Worm (Caenorhabditis elegans) whole organism, late embryonic: Measurements from ENCODE around the gene oac-30.

Experiments
- C38D4.7 ChIP-seq: fragments of 200-800 bp; sonication (Bioruptor generic); optimal IDR thresholded peaks from 2 replicates; lab custom pipeline; 2018; ENCODE audit warnings: mild to moderate bottlenecking, missing genetic modification characterization, moderate library complexity, missing compliant biosample characterization
- F13H6.1 ChIP-seq: sonication (generic microtip); optimal IDR thresholded peaks from 2 replicates; lab custom pipeline; 2016; ENCODE audit warnings: missing genetic modification characterization, missing compliant biosample characterization
- K09A11.1 ChIP-seq: sonication (generic microtip); optimal IDR thresholded peaks from 2 replicates; lab custom pipeline; 2017; ENCODE audit warnings: antibody characterized with exemption, mild to moderate bottlenecking, missing genetic modification characterization, missing compliant biosample characterization; ENCODE audit not compliant: insufficient read depth
- Y22D7AL.16 ChIP-seq: sonication (generic microtip); optimal IDR thresholded peaks from 2 replicates; lab custom pipeline; 2016; ENCODE audit warnings: missing genetic modification characterization, missing compliant biosample characterization
- ama-1 ChIP-seq: fragments of 150-350 bp; optimal IDR thresholded peaks from 2 replicates; lab custom pipeline; 2014
- ceh-14 ChIP-seq: sonication (generic microtip); optimal IDR thresholded peaks from 2 replicates; lab custom pipeline; 2016; ENCODE audit warnings: missing genotype, missing genetic modification characterization, missing compliant biosample characterization
- ceh-22 ChIP-seq: sonication (generic microtip); optimal IDR thresholded peaks from 2 replicates; lab custom pipeline; 2017; ENCODE audit warnings: missing biosample characterization, missing genetic modification characterization
- ceh-30 ChIP-seq: fragments of 150-350 bp; optimal IDR thresholded peaks from 2 replicates; lab custom pipeline; 2014; ENCODE audit warnings: missing biosample characterization, missing genetic modification characterization
- ceh-34 ChIP-seq: sonication (generic microtip); optimal IDR thresholded peaks from 2 replicates; lab custom pipeline; 2016; ENCODE audit warnings: mild to moderate bottlenecking, missing genetic modification characterization, missing compliant biosample characterization
- ceh-48 ChIP-seq: sonication (generic microtip); optimal IDR thresholded peaks from 2 replicates; lab custom pipeline; 2016; ENCODE audit warnings: missing genetic modification characterization, inconsistent platforms, missing compliant biosample characterization
- elt-4 ChIP-seq: sonication (generic microtip); optimal IDR thresholded peaks from 2 replicates; lab custom pipeline; 2016; ENCODE audit warnings: missing genetic modification characterization, missing compliant biosample characterization
- ets-4 ChIP-seq: sonication (generic microtip); optimal IDR thresholded peaks from 2 replicates; lab custom pipeline; 2016; ENCODE audit warnings: missing genetic modification characterization, missing compliant biosample characterization
- eyg-1 ChIP-seq: sonication (generic microtip); optimal IDR thresholded peaks from 2 replicates; lab custom pipeline; 2016; ENCODE audit warnings: missing genotype, missing genetic modification characterization, missing compliant biosample characterization
- fax-1 ChIP-seq: sonication (generic microtip); optimal IDR thresholded peaks from 2 replicates; lab custom pipeline; 2016; ENCODE audit warnings: missing genotype, missing genetic modification characterization, missing compliant biosample characterization
- fkh-10 ChIP-seq: fragments of 150-350 bp; optimal IDR thresholded peaks from 2 replicates; lab custom pipeline; 2014; ENCODE audit warnings: missing biosample characterization, missing genetic modification reagents, missing genetic modification characterization
- hlh-13 ChIP-seq: fragments of 200-800 bp; sonication (Bioruptor generic); optimal IDR thresholded peaks from 2 replicates; lab custom pipeline; 2018; ENCODE audit warnings: mild to moderate bottlenecking, missing genetic modification characterization, missing compliant biosample characterization
- hlh-15 ChIP-seq: sonication (generic microtip); optimal IDR thresholded peaks from 2 replicates; lab custom pipeline; 2016; ENCODE audit warnings: missing genetic modification characterization, missing compliant biosample characterization
- hlh-30 ChIP-seq: sonication (generic microtip); optimal IDR thresholded peaks from 2 replicates; lab custom pipeline; 2017; ENCODE audit warnings: antibody characterized with exemption, missing genetic modification characterization, missing compliant biosample characterization; ENCODE audit not compliant: insufficient read depth
- lim-6 ChIP-seq: sonication (generic microtip); optimal IDR thresholded peaks from 2 replicates; lab custom pipeline; 2016; ENCODE audit warnings: missing genetic modification characterization, missing compliant biosample characterization
- lin-11 ChIP-seq: fragments of 200-800 bp; sonication (Bioruptor generic); optimal IDR thresholded peaks from 2 replicates; lab custom pipeline; 2018; ENCODE audit warnings: mild to moderate bottlenecking, missing genetic modification characterization, missing compliant biosample characterization
- nfya-1 ChIP-seq: sonication (generic microtip); optimal IDR thresholded peaks from 2 replicates; lab custom pipeline; 2017; ENCODE audit warnings: missing genetic modification characterization, mild to moderate bottlenecking, missing compliant biosample characterization, antibody characterized with exemption, moderate library complexity
- nhr-11 ChIP-seq: fragments of 150-350 bp; optimal IDR thresholded peaks from 2 replicates; lab custom pipeline; 2014; ENCODE audit warnings: missing biosample characterization, missing genetic modification characterization
- npax-4 ChIP-seq: sonication (generic microtip); optimal IDR thresholded peaks from 2 replicates; lab custom pipeline; 2016; ENCODE audit warnings: missing genetic modification characterization, missing compliant biosample characterization
- odd-2 ChIP-seq: sonication (generic microtip); optimal IDR thresholded peaks from 2 replicates; lab custom pipeline; 2017; ENCODE audit warnings: antibody characterized with exemption, mild to moderate bottlenecking, missing genetic modification characterization, missing compliant biosample characterization
- pag-3 ChIP-seq: sonication (generic microtip); optimal IDR thresholded peaks from 2 replicates; lab custom pipeline; 2016; ENCODE audit warnings: missing compliant biosample characterization, missing genetic modification characterization, borderline replicate concordance
- pat-9 ChIP-seq: fragments of 200-800 bp; sonication (Bioruptor generic); optimal IDR thresholded peaks from 2 replicates; lab custom pipeline; 2018; ENCODE audit warnings: mild to moderate bottlenecking, missing genetic modification characterization, moderate library complexity, missing compliant biosample characterization
- pax-1 ChIP-seq: fragments of 150-350 bp; optimal IDR thresholded peaks from 2 replicates; lab custom pipeline; 2014; ENCODE audit warnings: missing biosample characterization, missing genetic modification characterization
- pha-4 ChIP-seq: fragments of 150-350 bp; optimal IDR thresholded peaks from 2 replicates; lab custom pipeline; 2018; ENCODE audit warnings: missing biosample characterization, missing genetic modification reagents, missing genetic modification characterization
- ref-2 ChIP-seq: sonication (generic microtip); optimal IDR thresholded peaks from 2 replicates; lab custom pipeline; 2016; ENCODE audit warnings: missing genetic modification characterization, missing compliant biosample characterization
- rnt-1 ChIP-seq: sonication (generic microtip); optimal IDR thresholded peaks from 2 replicates; lab custom pipeline; 2016; ENCODE audit warnings: missing genetic modification characterization, missing compliant biosample characterization
- syd-9 ChIP-seq: sonication (generic microtip); optimal IDR thresholded peaks from 2 replicates; lab custom pipeline; 2016; ENCODE audit warnings: mild to moderate bottlenecking, missing genetic modification characterization, moderate library complexity, missing compliant biosample characterization
- tbx-2 ChIP-seq: sonication (generic microtip); optimal IDR thresholded peaks from 2 replicates; lab custom pipeline; 2016; ENCODE audit warnings: missing genetic modification characterization, missing compliant biosample characterization
- ttx-3 ChIP-seq: sonication (generic microtip); optimal IDR thresholded peaks from 2 replicates; lab custom pipeline; 2016; ENCODE audit warnings: missing genetic modification reagents, missing genetic modification characterization, missing compliant biosample characterization
- unc-55 ChIP-seq: sonication (generic microtip); optimal IDR thresholded peaks from 2 replicates; lab custom pipeline; 2017; ENCODE audit warnings: missing biosample characterization, missing genetic modification reagents, missing genetic modification characterization
- zip-5 ChIP-seq: sonication (generic microtip); optimal IDR thresholded peaks from 2 replicates; lab custom pipeline; 2016; ENCODE audit warnings: missing genetic modification characterization, missing compliant biosample characterization
- ztf-16 ChIP-seq: sonication (generic microtip); optimal IDR thresholded peaks from 2 replicates; lab custom pipeline; 2017; ENCODE audit warnings: missing genetic modification characterization, missing compliant biosample characterization

Gene oac-30

DNA sequence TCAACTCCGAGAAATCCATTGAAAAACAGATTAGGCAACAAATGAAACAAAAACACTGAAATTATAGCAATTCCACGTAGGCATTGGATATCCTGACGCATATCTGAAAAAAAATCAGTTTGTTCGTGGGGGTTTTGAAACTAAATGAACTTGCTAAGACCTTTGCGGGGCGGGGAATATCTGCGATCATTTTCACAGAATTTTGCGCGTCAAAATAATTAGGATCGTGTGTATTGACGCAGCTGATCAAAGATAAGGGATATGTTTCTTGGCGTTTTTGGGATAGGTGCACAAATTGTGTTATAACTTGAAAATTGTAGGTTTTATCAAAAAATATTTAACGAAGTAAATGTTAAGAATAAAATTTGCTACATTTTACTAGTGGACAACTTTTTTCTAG, at the start of gene oac-30:
TSS of gene oac-30 (minus strand) at position 101 of the 400 bp plus-strand sequence.
- TF ChIP-seq pha-4 (tag; lab: Kevin White, UChicago) (no peak), pat-9 (no peak), ceh-34 (tag; lab: Kevin White, UChicago) (no peak), nfya-1 (no peak), elt-4 (tag; lab: Kevin White, UChicago) (no peak), ama-1 (lab: Kevin White, UChicago) (no peak), nhr-11 (tag; lab: Kevin White, UChicago) (no peak), lim-6 (tag; lab: Kevin White, UChicago) (no peak), unc-55 (GFP tag; lab: Kevin White, UChicago) (no peak), fkh-10 (GFP tag; lab: Kevin White, UChicago) (no peak), npax-4 (tag; lab: Kevin White, UChicago) (no peak), fax-1 (tag; lab: Kevin White, UChicago) (no peak), odd-2 (tag; lab: Kevin White, UChicago) (no peak), hlh-30 (tag; lab: Kevin White, UChicago) (no peak)

DNA sequence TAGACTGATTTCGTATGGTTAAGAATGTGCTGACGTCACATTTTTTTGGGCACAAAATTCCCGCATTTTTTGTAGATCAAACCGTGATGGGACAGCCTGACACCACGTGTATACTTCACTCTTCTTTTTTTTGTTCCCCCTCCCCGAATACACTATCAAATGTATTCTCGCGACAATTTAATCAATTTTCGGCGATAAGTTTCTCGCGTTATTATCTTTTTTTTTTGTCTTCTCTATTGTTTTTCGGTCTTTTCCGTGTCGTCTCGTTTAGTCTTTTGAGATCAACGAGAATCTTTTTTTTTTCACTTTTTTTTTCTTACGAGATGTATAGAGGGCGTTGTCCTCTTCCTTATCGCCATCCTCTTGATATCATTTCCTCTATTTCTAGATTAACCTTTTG, 48.6 kb upstream of the oac-30 start:
- no peak for TF ChIP-seq C38D4.7 (GFP tag; lab: Kevin White, UChicago)
- no peak for TF ChIP-seq ref-2 (tag; lab: Kevin White, UChicago)
- TF ChIP-seq zip-5 (tag; lab: Kevin White, UChicago) = no peak
- TF ChIP-seq fkh-10 (GFP tag; lab: Kevin White, UChicago) = no peak
- no peak for TF ChIP-seq tbx-2 (tag; lab: Kevin White, UChicago)

DNA sequence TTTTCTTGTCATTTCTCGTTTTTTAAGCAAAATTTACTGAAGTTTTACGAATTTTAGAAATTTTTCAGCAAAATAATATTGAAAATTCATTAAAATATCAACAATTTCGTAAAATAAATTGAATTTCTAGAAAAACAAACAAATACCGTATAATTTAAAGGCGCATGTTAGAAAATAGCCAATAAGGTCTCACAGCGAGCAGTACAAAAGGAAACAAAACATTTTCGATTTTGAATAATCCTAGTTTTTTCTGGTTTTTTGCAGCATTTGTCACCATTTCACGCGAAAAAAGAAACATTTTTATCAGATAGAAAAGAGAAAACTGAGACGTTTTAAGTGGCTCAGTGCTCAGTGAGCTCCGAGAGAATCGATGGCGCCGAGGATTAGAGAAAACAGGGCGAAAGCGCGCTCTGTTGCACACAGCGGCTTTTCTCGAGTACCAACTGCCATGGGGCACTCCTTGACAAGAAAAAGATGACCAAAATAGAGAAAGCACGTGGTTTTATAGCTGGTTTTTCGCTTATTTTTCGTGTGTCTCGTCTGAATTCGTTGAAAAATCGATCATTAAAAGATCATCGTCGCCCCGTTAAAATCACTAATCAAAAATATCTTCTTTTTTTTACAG, 43.3 kb upstream of the oac-30 start, which contains the start of the genes alh-6 and fcho-1:
TSS of gene alh-6 (minus strand) at position 242 of the 625 bp plus-strand sequence.
TSS of gene fcho-1 (plus strand) at position 624 of the 625 bp plus-strand sequence.
- TF ChIP-seq zip-5 (tag; lab: Kevin White, UChicago) (no peak), nhr-11 (tag; lab: Kevin White, UChicago) (no peak), ceh-14 (tag; lab: Kevin White, UChicago) (no peak), unc-55 (GFP tag; lab: Kevin White, UChicago) (no peak), pag-3 (tag; lab: Kevin White, UChicago) (no peak), ceh-48 (tag; lab: Kevin White, UChicago) (peak; percentile 10), K09A11.1 (no peak), lin-11 (tag; lab: Kevin White, UChicago) (no peak), lim-6 (tag; lab: Kevin White, UChicago) (no peak), hlh-30 (tag; lab: Kevin White, UChicago) (peak; percentile 29), ceh-22 (no peak), ttx-3 (tag; lab: Kevin White, UChicago) (no peak), pax-1 (tag; lab: Kevin White, UChicago) (no peak), rnt-1 (tag; lab: Kevin White, UChicago) (no peak), ceh-34 (tag; lab: Kevin White, UChicago) (no peak)
- TF ChIP-seq, all 69 proteins: peak for 2

DNA sequence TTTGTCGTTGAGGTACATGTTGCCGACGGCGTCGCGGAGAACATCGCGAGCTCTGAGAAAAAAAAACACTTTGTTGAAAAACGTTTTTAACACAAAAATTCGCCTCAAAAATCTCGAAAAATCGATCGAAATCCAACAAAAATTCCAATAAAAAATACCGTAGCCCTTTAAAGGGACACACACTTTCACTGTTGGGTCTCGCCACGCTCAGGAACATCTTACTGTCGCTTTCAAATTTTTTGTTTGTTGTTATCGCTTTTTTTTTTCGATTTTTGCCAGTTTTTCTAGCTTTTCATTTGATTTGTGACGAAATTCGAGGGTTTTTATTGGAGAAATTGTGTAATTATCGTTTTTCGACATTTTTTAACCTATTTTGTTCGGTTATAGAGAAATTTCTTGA, 39.9 kb upstream of the oac-30 start:
- TF ChIP-seq ets-4 (tag; lab: Kevin White, UChicago) (no peak), ceh-22 (no peak), ama-1 (lab: Kevin White, UChicago) (no peak), F13H6.1 (tag; lab: Kevin White, UChicago) (no peak), eyg-1 (tag; lab: Kevin White, UChicago) (no peak), ceh-30 (tag; lab: Kevin White, UChicago) (no peak), hlh-30 (tag; lab: Kevin White, UChicago) (no peak), ztf-16 (tag; lab: Kevin White, UChicago) (no peak), hlh-15 (tag; lab: Kevin White, UChicago) (no peak), npax-4 (tag; lab: Kevin White, UChicago) (no peak), syd-9 (tag; lab: Kevin White, UChicago) (no peak), elt-4 (tag; lab: Kevin White, UChicago) (no peak), K09A11.1 (no peak), pax-1 (tag; lab: Kevin White, UChicago) (no peak), Y22D7AL.16 (tag; lab: Kevin White, UChicago) (no peak), fkh-10 (GFP tag; lab: Kevin White, UChicago) (no peak), hlh-13 (no peak)
